Worm (Caenorhabditis elegans) whole organism, dauer: ENCODE results near the gene ZK563.2.

Source experiments
- unc-62 ChIP-seq: sonication (generic microtip); optimal IDR thresholded peaks from 2 replicates; lab custom pipeline; 2017; ENCODE audit warnings: missing biosample characterization, missing genetic modification reagents, missing genetic modification characterization

ZK563.2 gene

DNA sequence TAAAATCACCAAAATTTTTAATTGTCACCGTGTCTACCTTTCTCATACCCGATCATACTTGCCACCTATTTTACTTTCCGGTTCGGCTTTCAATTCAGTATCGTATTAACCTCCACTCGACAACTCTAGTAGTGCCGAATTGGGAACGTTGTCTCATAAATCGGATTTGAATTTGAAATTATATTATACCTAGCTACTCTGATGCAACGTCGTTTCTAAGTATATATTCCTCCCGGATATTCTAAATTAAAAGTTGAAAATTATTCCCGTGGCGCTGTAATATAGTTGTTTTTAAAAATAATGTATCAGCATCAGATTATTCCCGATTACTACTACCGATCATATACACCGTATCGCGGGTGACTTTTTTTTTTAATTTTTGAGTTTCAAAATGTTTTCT is at the start of gene ZK563.2:
ZK563.2 (plus strand) TSS at position 301 of the 400 bp plus-strand sequence.
- no peak for TF ChIP-seq unc-62 (GFP tag; lab: Kevin White, UChicago)

DNA sequence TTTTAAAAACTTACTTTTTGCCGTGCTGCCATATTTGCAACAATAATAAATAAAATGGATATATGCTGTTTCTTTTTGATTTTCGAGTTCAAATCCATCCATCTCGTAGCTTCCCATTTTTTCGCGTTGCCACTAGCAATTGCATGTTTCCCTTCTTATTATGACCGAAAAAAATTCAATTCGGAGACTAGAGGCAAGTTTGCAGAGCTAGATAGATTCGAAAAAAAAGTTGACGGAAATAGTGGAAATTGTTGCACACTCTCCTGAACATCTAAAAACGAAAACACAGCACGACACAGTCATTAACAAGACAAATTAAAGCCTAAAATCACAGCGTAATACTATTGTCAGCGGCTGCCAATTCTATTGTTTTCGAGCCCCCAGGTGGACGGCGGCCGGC is 42.6 kb upstream of the ZK563.2 start, which contains the start of gene F11D5.6:
F11D5.6 (minus strand) TSS at position 101 of the 400 bp plus-strand sequence.
- no peak for TF ChIP-seq unc-62 (GFP tag; lab: Kevin White, UChicago)

DNA sequence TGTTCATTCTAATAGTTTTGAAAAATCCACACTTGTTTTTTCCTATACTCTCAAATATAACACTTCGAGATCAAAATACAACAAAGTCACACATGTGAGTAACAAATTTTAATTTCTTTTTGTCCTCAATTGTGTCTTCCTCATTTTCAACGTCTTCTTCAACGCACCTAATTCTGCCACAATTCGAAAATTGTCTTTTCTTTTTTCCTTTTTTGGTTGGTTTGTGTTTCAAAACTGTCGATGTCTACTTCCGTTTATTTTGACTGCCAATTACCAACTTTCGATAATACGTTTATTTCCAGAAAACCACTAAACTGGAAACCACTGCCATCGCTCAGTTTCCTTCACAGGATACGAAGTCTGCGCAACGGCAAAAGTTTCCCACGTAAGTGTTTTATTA is 35.9 kb upstream of the ZK563.2 start, which contains the start of gene F11D5.1:
F11D5.1 (plus strand) TSS at position 301 of the 400 bp plus-strand sequence.
- TF ChIP-seq unc-62 (GFP tag; lab: Kevin White, UChicago) = no peak

DNA sequence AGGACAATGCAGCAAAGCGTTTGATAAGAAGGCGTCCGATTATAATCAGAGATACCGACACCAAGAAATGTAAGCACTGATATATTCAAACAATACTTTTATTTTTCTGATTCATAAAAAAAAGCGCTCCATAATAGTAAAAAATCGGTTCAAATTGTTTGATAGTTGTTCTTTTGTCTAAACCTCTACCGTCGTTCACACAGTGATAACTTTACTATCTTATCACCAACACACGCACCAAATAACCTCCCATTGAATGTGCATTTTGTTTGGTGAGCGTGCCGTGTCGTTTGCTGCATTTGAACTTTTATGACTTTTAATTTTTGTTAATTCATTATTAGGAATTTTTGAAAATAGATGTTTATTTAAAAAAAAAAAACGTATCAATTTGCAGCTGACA is 34.6 kb upstream of the ZK563.2 start:
- no peak for TF ChIP-seq unc-62 (GFP tag; lab: Kevin White, UChicago)

DNA sequence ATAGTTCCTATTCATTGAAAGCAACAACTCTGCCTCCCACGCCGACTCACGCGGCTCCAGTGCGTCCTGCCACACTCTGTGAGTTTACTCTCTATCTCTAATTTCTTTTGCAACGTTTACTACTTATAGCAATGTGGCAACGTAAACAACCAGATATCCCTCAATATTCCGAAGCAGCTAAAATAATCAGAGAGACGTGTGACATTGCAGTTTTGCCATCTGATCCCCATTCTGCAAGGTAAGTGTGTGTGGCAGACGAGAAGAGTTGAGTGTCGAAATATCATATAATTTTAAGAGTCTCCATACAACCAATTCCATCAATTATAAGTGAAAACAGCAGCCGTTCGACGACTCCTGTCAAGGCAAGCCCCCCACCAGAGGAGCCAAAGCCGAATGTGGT is 28.9 kb upstream of the ZK563.2 start:
- no peak for TF ChIP-seq unc-62 (GFP tag; lab: Kevin White, UChicago)

DNA sequence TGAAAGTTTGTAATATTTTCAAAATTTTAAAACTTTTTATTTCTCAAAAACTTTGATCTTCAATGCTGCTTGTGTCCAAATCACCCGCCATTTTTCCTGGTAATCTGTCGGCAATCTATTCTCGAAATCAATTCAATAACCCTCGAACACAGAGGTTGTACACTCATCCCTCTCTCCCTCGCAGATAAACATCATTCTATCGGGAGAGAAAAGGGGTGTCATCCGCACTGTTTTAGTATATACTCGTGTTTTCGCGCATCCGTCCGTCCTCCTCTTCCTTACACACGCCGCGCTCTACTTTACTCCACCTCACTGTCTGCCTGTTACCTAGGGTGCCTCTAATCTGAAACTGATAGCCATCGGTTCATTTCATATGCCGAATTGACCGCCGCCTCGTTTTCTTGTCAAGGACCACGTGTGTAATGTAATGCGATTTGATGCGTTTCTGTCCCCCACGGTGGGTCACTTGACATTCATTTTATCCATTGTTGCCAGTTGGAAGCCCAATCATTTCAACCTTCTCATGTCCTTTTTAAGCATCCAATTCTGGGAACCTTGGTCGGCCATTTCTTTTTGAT is 25.1 kb upstream of the ZK563.2 start:
- no peak for TF ChIP-seq unc-62 (GFP tag; lab: Kevin White, UChicago)

DNA sequence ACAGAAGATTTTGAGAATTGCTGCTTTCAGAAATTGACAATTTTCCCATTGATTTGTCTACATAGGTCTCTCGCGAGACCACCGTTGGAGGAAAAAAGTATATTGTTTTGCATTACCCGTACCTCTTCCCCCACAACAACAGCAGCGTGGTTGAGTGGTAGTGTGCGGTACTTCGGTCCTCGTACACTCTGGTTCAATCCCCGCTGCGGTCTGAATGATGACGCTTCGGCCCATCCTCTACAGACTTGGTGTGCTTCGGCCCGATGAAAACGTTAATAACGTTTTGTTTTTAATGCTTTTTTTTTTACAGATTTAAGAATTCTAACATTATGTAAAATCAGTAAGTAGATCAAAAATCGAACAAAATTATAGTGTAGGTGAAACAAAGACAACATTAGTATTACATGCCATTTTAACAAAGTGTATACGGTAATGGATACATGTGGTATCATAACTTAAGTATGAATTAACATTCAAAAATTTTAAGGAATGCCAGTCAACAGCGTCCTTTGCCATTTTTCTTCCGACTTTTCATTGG is 20.8 kb upstream of the ZK563.2 start, which contains the start of gene ZK816.3:
ZK816.3 (plus strand) TSS at position 488 of the 538 bp plus-strand sequence.
- no peak for TF ChIP-seq unc-62 (GFP tag; lab: Kevin White, UChicago)

DNA sequence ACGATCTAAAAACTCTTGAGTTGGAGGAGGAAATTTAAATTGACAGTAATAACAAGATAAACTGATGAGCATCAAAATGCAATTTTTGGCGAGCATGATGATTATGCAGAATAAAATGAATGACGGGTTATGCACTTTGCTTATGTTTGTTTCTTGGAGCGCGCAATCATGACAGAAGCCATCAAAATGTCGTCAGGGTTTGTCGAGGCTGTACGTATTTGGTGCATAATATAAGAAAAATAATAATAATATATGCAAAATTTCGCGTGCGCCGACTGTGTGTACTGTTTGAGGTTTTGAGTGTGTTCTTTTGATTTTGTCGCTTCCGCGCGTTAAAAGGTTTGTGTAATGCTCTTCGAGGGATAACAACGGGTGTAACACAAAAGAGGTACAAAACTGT is 18.5 kb upstream of the ZK563.2 start, which contains the start of gene nspg-4:
nspg-4 (minus strand) TSS at position 101 of the 400 bp plus-strand sequence.
- no peak for TF ChIP-seq unc-62 (GFP tag; lab: Kevin White, UChicago)

DNA sequence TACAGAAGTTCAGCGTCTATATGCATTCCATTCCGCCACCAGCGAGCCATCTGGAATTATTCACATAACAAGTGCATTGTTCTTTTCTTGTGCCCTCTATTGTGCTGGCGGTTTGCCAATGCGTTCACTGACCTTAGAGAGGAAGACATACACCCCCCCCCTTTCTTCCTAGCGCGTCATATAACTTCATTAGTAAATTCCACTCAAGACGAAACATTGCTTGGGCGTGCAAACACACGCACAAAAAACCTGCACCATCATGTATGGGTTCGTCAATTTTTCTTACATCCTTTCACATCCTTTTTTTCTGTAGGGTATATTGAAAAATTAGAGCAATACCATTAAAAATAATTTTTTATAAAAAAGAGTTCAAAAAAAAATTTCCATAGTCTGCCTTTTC is 17.2 kb upstream of the ZK563.2 start, which contains the start of gene ZK816.1:
ZK816.1 (plus strand) TSS at position 187 of the 400 bp plus-strand sequence.
- TF ChIP-seq unc-62 (GFP tag; lab: Kevin White, UChicago) = no peak

DNA sequence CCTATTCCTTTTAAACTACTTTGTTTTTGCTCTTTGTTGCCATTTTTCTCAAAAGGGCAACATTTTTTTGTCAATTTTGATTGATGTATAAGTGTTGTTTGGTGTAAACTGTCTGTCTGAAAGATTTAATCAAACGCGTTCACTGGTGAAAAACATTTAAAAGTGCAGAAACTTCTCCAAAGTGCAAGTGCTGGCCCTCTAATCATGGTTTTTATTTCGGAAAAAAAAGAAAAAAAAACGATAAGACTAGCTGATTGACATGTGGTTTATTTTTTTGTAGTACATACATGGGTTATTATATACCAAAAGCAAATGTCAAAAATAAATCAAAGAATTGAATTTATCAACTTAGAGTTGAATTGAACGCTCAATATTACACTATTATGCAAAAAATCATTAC is 6.4 kb upstream of the ZK563.2 start, which contains the start of gene dhs-26:
dhs-26 (minus strand) TSS at position 116 of the 400 bp plus-strand sequence.
- no peak for TF ChIP-seq unc-62 (GFP tag; lab: Kevin White, UChicago)

DNA sequence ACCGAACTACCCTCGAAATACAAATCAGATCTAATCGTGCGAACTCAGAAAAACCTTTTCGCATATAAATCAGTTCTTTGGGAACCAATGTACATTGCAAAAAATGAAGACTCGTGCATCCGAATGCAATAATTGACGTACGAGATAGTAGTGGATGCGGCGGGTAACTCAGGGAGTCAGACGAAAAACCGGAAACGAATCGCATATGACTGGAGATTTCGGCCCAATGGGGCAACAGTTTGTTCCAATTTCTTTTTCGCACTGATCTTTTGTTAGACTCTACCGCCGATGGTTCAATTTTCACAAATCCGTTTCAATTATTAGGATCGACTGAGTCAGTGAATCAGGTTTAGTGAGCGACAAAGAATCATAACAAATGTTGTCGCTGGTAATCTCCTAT is 2.0 kb upstream of the ZK563.2 start:
- TF ChIP-seq unc-62 (GFP tag; lab: Kevin White, UChicago) = no peak

DNA sequence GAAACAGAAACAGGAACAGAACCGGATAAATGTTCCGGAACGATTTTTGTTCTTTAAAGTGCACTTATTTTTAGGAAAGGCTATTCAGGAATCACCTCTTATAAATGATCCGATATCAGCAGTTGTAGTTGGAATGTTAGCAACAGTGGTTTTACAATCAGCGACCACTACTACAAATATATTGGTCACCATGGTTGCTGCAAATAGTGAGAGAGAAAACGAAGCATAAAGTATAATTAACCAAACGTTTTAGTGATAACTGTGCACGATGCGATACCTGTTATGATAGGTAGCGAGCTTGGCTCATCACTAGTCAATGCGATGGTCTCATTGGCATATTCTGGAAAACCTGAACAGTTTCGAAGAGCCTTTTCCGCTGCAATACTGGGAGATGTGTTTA is 683 bp downstream of the ZK563.2 start:
- TF ChIP-seq unc-62 (GFP tag; lab: Kevin White, UChicago) = no peak

DNA sequence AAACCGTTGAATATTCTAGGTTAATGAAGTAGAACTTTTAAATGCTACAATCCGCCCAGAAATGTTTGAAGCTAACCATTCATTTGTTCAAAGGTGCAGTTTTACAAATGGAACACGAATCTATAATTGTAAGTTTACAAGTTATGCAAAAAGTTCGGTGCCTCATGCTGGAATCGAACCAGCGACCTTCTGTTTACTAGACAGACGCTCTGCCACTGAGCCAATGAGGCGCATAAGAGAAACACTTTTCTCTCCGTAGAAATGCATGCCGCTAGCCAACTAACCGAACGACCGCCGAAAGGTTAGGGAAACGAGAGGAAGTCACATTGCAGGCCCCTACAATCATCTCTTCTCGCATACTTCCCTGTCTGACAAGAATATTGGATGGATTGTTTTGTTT is 2.5 kb downstream of the ZK563.2 start:
- no peak for TF ChIP-seq unc-62 (GFP tag; lab: Kevin White, UChicago)

DNA sequence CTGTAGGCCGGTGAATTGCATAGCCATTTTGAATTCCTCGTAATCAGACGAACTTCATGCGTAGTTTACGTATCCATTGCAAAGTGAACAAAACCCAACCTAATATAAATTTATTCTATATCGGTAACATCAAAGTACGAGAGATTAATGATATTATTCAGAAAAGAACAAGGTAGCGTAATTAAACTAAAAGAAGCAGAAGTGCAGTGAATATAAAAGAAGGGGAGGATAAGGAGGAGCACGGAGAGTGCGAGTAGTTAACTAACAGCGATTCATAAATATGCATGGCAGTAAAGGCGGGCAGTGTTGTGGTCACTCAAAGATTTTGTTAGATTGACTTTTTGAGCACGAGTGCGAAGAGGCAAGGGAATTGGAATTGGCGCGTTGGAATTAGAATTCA is 5.9 kb downstream of the ZK563.2 start, which contains the start of gene clc-3:
clc-3 (minus strand) TSS at position 101 of the 400 bp plus-strand sequence.
- TF ChIP-seq unc-62 (GFP tag; lab: Kevin White, UChicago) = no peak

DNA sequence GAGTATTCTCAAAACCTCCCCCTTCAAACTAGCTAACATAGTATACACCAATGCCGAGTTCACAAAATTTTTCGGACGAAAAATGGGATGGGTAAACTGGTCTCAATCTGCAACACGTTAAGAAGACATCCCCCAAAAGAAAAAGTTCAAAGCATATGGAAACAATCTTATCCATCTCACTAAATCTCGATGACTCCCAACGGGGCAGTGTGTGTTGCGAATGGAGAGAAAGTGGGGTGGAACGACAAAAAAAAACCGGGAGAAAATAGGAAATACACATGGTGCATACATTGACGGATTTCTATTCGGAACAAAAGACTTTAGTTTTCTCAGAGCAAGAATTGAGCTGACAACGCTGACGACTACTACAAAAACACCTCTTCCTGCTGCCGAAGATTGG is 6.6 kb downstream of the ZK563.2 start:
- no peak for TF ChIP-seq unc-62 (GFP tag; lab: Kevin White, UChicago)

DNA sequence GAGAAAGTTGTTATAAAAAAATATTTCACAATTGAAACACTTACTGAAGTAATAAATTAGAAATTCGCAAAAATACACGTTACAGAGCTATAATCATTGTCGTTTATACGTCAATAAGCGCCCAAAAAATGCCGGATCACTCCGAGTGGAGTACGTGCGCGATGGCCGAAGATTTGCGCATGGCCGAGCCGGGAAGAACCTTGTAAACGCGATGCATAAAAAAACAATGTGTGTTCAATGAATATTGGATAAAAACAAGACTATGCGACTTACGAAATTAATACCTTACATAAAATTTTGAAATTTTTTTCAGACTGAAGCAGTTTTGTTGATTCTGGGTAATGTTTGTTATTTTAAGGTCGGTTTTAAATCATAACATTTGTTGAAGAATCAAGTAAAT is 10.4 kb downstream of the ZK563.2 start, which contains the start of gene sorf-1:
sorf-1 (minus strand) TSS at position 135 of the 400 bp plus-strand sequence.
- no peak for TF ChIP-seq unc-62 (GFP tag; lab: Kevin White, UChicago)

DNA sequence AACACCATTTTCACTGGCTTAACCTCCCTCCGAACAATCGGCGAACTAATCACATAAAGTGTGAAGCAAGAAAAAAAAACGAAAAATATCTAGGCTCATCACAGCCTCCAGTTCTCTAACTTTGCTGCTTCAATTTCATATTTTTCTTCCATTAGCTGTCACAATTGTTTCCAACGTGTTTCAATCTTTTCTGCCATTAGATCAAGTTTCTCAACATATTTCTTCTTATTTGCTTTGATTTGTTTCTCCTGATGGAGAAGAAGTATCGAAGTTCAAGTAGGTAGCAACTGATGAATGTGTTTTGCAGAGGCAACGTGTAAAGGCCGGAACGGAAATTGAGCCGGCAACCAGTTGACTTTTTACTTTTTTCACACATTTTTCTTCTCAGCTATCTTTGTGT is 11.4 kb downstream of the ZK563.2 start, which contains the start of gene ZK563.7:
ZK563.7 (plus strand) TSS at position 301 of the 400 bp plus-strand sequence.
- no peak for TF ChIP-seq unc-62 (GFP tag; lab: Kevin White, UChicago)
